Fruit fly (Drosophila melanogaster) whole organism, embryonic: ENCODE results near the gene natalisin.

Experiments
- Adf1 ChIP-seq: fragments of 200-800 bp; sonication (Bioruptor generic); IDR thresholded peaks from 2 replicates; pipeline ENCODE4 v1.3.6; 2022; ENCODE audit warnings: missing biosample characterization, missing genetic modification characterization
- B-H1 ChIP-seq: fragments of 200-800 bp; sonication (Bioruptor generic); IDR thresholded peaks from 3 replicates; pipeline ENCODE4 v1.3.6; 2022; ENCODE audit warnings: missing biosample characterization, missing genetic modification characterization
- CG10147 ChIP-seq: fragments of 200-800 bp; sonication (Bioruptor generic); optimal IDR thresholded peaks from 2 replicates; lab custom pipeline; 2019; ENCODE audit warnings: missing biosample characterization, mild to moderate bottlenecking, missing genetic modification characterization, moderate library complexity
- CG10321 ChIP-seq: fragments of 200-800 bp; sonication (Bioruptor generic); IDR thresholded peaks from 2 replicates; pipeline ENCODE4 v1.3.6; 2022; ENCODE audit warnings: missing biosample characterization, missing genetic modification characterization
- CG10431 ChIP-seq: fragments of 200-800 bp; sonication (Bioruptor generic); optimal IDR thresholded peaks from 3 replicates; lab custom pipeline; 2018; ENCODE audit warnings: missing biosample characterization, mild to moderate bottlenecking, missing genetic modification characterization
- CG12219 ChIP-seq: fragments of 200-800 bp; sonication (Bioruptor generic); optimal IDR thresholded peaks from 3 replicates; lab custom pipeline; 2018; ENCODE audit warnings: missing biosample characterization, mild to moderate bottlenecking, missing genetic modification characterization
- CG12659 ChIP-seq: fragments of 200-800 bp; sonication (Bioruptor generic); optimal IDR thresholded peaks from 3 replicates; lab custom pipeline; 2017; ENCODE audit warnings: mild to moderate bottlenecking, missing biosample characterization, missing genetic modification reagents, missing genetic modification characterization
- CG12769 ChIP-seq: fragments of 200-800 bp; sonication (Bioruptor generic); optimal IDR thresholded peaks from 2 replicates; lab custom pipeline; 2019; ENCODE audit warnings: missing biosample characterization, mild to moderate bottlenecking, missing genetic modification characterization, moderate library complexity
- CG15011 ChIP-seq: fragments of 200-800 bp; sonication (Bioruptor generic); optimal IDR thresholded peaks from 3 replicates; lab custom pipeline; 2018; ENCODE audit warnings: missing biosample characterization, mild to moderate bottlenecking, missing genetic modification characterization
- CG15696 ChIP-seq: fragments of 200-800 bp; sonication (Bioruptor generic); optimal IDR thresholded peaks from 2 replicates; lab custom pipeline; 2019; ENCODE audit warnings: missing biosample characterization, mild to moderate bottlenecking, missing genetic modification characterization, moderate library complexity
- CG16779 ChIP-seq: fragments of 200-800 bp; sonication (Bioruptor generic); IDR thresholded peaks from 2 replicates; pipeline ENCODE4 v1.3.6; 2022; ENCODE audit warnings: missing biosample characterization, missing genetic modification characterization
- CG17802 ChIP-seq: fragments of 200-800 bp; sonication (Bioruptor generic); optimal IDR thresholded peaks from 2 replicates; lab custom pipeline; 2018; ENCODE audit warnings: missing biosample characterization, mild to moderate bottlenecking, missing genetic modification characterization, moderate library complexity
- CG18011 ChIP-seq: fragments of 200-800 bp; sonication (Bioruptor generic); optimal IDR thresholded peaks from 2 replicates; lab custom pipeline; 2017; ENCODE audit warnings: missing biosample characterization, missing genetic modification characterization, mild to moderate bottlenecking, moderate library complexity, missing genotype
- CG2678 ChIP-seq: fragments of 200-800 bp; sonication (Bioruptor generic); optimal IDR thresholded peaks from 3 replicates; lab custom pipeline; 2019; ENCODE audit warnings: missing biosample characterization, mild to moderate bottlenecking, missing genetic modification characterization, moderate library complexity
- CG3163 ChIP-seq: fragments of 200-800 bp; sonication (Bioruptor generic); optimal IDR thresholded peaks from 3 replicates; lab custom pipeline; 2016; ENCODE audit warnings: missing biosample characterization, missing genetic modification characterization
- CG32532 ChIP-seq: fragments of 200-800 bp; sonication (Bioruptor generic); IDR thresholded peaks from 2 replicates; pipeline ENCODE4 v1.3.6; 2022; ENCODE audit warnings: missing biosample characterization, missing genetic modification characterization
- CG3281 ChIP-seq: fragments of 200-800 bp; sonication (Bioruptor generic); optimal IDR thresholded peaks from 3 replicates; lab custom pipeline; 2017; ENCODE audit warnings: missing biosample characterization, mild to moderate bottlenecking, missing genetic modification characterization
- CG33557 ChIP-seq: fragments of 200-800 bp; sonication (Bioruptor generic); optimal IDR thresholded peaks from 2 replicates; lab custom pipeline; 2019; ENCODE audit warnings: missing biosample characterization, mild to moderate bottlenecking, missing genetic modification characterization, moderate library complexity
- CG34376 ChIP-seq: fragments of 200-800 bp; sonication (Bioruptor generic); optimal IDR thresholded peaks from 2 replicates; lab custom pipeline; 2018; ENCODE audit warnings: missing biosample characterization, mild to moderate bottlenecking, missing genetic modification characterization
- CG34422 ChIP-seq: fragments of 200-800 bp; sonication (Bioruptor generic); IDR thresholded peaks from 3 replicates; pipeline ENCODE4 v1.3.6; 2022; ENCODE audit warnings: missing biosample characterization, missing genetic modification characterization
- CG4282 ChIP-seq: fragments of 200-800 bp; sonication (Bioruptor generic); optimal IDR thresholded peaks from 2 replicates; lab custom pipeline; 2016; ENCODE audit warnings: missing biosample characterization, missing genetic modification characterization
- CG4424 ChIP-seq: fragments of 200-800 bp; sonication (Bioruptor generic); optimal IDR thresholded peaks from 3 replicates; lab custom pipeline; 2016; ENCODE audit warnings: missing biosample characterization, missing genetic modification characterization
- CG5245 ChIP-seq: fragments of 200-800 bp; sonication (Bioruptor generic); optimal IDR thresholded peaks from 3 replicates; lab custom pipeline; 2016; ENCODE audit warnings: missing biosample characterization, missing genetic modification characterization
- CG6654 ChIP-seq: fragments of 200-800 bp; sonication (Bioruptor generic); optimal IDR thresholded peaks from 2 replicates; lab custom pipeline; 2017; ENCODE audit warnings: missing biosample characterization, mild to moderate bottlenecking, missing genetic modification characterization
- CG9609 ChIP-seq: fragments of 200-800 bp; sonication (Bioruptor generic); optimal IDR thresholded peaks from 3 replicates; lab custom pipeline; 2016; ENCODE audit warnings: missing biosample characterization, missing genetic modification characterization
- CkIIα-i1 ChIP-seq: fragments of 200-800 bp; sonication (Bioruptor generic); IDR thresholded peaks from 2 replicates; pipeline ENCODE4 v1.3.6; 2022; ENCODE audit warnings: missing biosample characterization, missing genetic modification characterization
- D19A ChIP-seq: fragments of 200-800 bp; optimal IDR thresholded peaks from 3 replicates; lab custom pipeline; 2019; ENCODE audit warnings: missing biosample characterization, mild to moderate bottlenecking, missing genetic modification characterization, moderate library complexity
- Kr ChIP-seq: fragments of 200-800 bp; sonication (Bioruptor generic); optimal IDR thresholded peaks from 2 replicates; lab custom pipeline; 2017; ENCODE audit warnings: missing biosample characterization, mild to moderate bottlenecking, missing genetic modification characterization
- Lim3 ChIP-seq: fragments of 200-800 bp; sonication (Bioruptor generic); IDR thresholded peaks from 2 replicates; pipeline ENCODE4 v1.3.6; 2022; ENCODE audit warnings: missing biosample characterization, missing genetic modification characterization
- Myb ChIP-seq: fragments of 200-800 bp; sonication (Bioruptor generic); optimal IDR thresholded peaks from 2 replicates; lab custom pipeline; 2016; ENCODE audit warnings: missing biosample characterization, missing genetic modification characterization
- NC2β ChIP-seq: fragments of 200-800 bp; sonication (Bioruptor generic); optimal IDR thresholded peaks from 2 replicates; lab custom pipeline; 2016; ENCODE audit warnings: missing biosample characterization, missing genetic modification characterization
- Nf-YC ChIP-seq: fragments of 200-800 bp; optimal IDR thresholded peaks from 3 replicates; lab custom pipeline; 2019; ENCODE audit warnings: missing biosample characterization, mild to moderate bottlenecking, missing genetic modification characterization, moderate library complexity
- Scr ChIP-seq: fragments of 200-800 bp; sonication (Bioruptor generic); IDR thresholded peaks from 2 replicates; pipeline ENCODE4 v1.3.6; 2022; ENCODE audit warnings: missing biosample characterization, missing genetic modification characterization; ENCODE audit not compliant: partially characterized antibody
- Spps ChIP-seq: fragments of 200-800 bp; sonication (Bioruptor generic); optimal IDR thresholded peaks from 2 replicates; lab custom pipeline; 2018; ENCODE audit warnings: missing biosample characterization, mild to moderate bottlenecking, missing genetic modification characterization
- Taf1 ChIP-seq: fragments of 200-800 bp; sonication (Bioruptor generic); IDR thresholded peaks from 2 replicates; pipeline ENCODE4 v1.3.6; 2022; ENCODE audit warnings: missing biosample characterization, missing genetic modification characterization
- cato ChIP-seq: fragments of 200-800 bp; sonication (Bioruptor generic); optimal IDR thresholded peaks from 2 replicates; lab custom pipeline; 2016; ENCODE audit warnings: missing biosample characterization, missing genetic modification characterization, borderline replicate concordance
- chif ChIP-seq, 2 experiments: fragments of 200-800 bp; sonication (Bioruptor generic); optimal IDR thresholded peaks; 3 replicates each; lab custom pipeline; 2016; ENCODE audit warnings: missing biosample characterization in 2 of 2, missing genetic modification characterization in 2 of 2
- corto ChIP-seq: fragments of 200-800 bp; sonication (Bioruptor generic); optimal IDR thresholded peaks from 2 replicates; lab custom pipeline; 2016; ENCODE audit warnings: missing biosample characterization, mild to moderate bottlenecking, missing genetic modification characterization, moderate library complexity
- croc ChIP-seq: fragments of 200-800 bp; sonication (Bioruptor generic); conservative IDR thresholded peaks from 3 replicates; pipeline ENCODE4 v1.3.6; 2022; ENCODE audit warnings: missing biosample characterization, missing genetic modification characterization
- dimm ChIP-seq: fragments of 200-800 bp; sonication (Bioruptor generic); IDR thresholded peaks from 2 replicates; pipeline ENCODE4 v1.3.6; 2022; ENCODE audit warnings: missing biosample characterization, missing genetic modification characterization
- gce ChIP-seq: fragments of 200-800 bp; sonication (Bioruptor generic); IDR thresholded peaks from 3 replicates; pipeline ENCODE4 v1.3.6; 2022; ENCODE audit warnings: missing biosample characterization, missing genetic modification characterization
- gcm2 ChIP-seq: fragments of 200-800 bp; sonication (Bioruptor generic); optimal IDR thresholded peaks from 2 replicates; lab custom pipeline; 2016; ENCODE audit warnings: missing biosample characterization, missing genetic modification characterization
- gfzf ChIP-seq: fragments of 200-800 bp; sonication (Bioruptor generic); optimal IDR thresholded peaks from 2 replicates; lab custom pipeline; 2016; ENCODE audit warnings: missing biosample characterization, mild to moderate bottlenecking, missing genetic modification characterization, moderate library complexity
- jigr1 ChIP-seq: fragments of 200-800 bp; sonication (Bioruptor generic); IDR thresholded peaks from 3 replicates; pipeline ENCODE4 v1.3.6; 2022; ENCODE audit warnings: missing biosample characterization, missing genetic modification characterization
- kay ChIP-seq: fragments of 200-800 bp; sonication (Bioruptor generic); optimal IDR thresholded peaks from 2 replicates; lab custom pipeline; 2016; ENCODE audit warnings: missing biosample characterization, missing genetic modification characterization
- knrl ChIP-seq: fragments of 200-800 bp; sonication (Bioruptor generic); IDR thresholded peaks from 3 replicates; pipeline ENCODE4 v1.3.6; 2022; ENCODE audit warnings: missing biosample characterization, missing genetic modification characterization; ENCODE audit not compliant: partially characterized antibody
- sr ChIP-seq: fragments of 200-800 bp; sonication (Bioruptor generic); IDR thresholded peaks from 3 replicates; pipeline ENCODE4 v1.3.6; 2022; ENCODE audit warnings: missing biosample characterization, missing genetic modification characterization
- stc ChIP-seq: fragments of 200-800 bp; sonication (Bioruptor generic); IDR thresholded peaks from 2 replicates; pipeline ENCODE4 v1.3.6; 2022; ENCODE audit warnings: missing biosample characterization, missing genetic modification characterization
- tgo ChIP-seq: fragments of 200-800 bp; sonication (Bioruptor generic); IDR thresholded peaks from 3 replicates; pipeline ENCODE4 v1.3.6; 2022; ENCODE audit warnings: missing biosample characterization, missing genetic modification characterization
- ttk ChIP-seq: fragments of 200-800 bp; sonication (Bioruptor generic); IDR thresholded peaks from 2 replicates; pipeline ENCODE4 v2.1.2; 2022; ENCODE audit warnings: missing biosample characterization, missing genetic modification characterization
- unc-4 ChIP-seq: fragments of 200-800 bp; sonication (Bioruptor generic); IDR thresholded peaks from 2 replicates; pipeline ENCODE4 v1.3.6; 2022; ENCODE audit warnings: missing biosample characterization, missing genetic modification characterization; ENCODE audit not compliant: partially characterized antibody
- wor ChIP-seq: fragments of 200-800 bp; sonication (Bioruptor generic); IDR thresholded peaks from 2 replicates; pipeline ENCODE4 v1.3.6; 2022; ENCODE audit warnings: missing biosample characterization, missing genetic modification characterization

natalisin gene

DNA sequence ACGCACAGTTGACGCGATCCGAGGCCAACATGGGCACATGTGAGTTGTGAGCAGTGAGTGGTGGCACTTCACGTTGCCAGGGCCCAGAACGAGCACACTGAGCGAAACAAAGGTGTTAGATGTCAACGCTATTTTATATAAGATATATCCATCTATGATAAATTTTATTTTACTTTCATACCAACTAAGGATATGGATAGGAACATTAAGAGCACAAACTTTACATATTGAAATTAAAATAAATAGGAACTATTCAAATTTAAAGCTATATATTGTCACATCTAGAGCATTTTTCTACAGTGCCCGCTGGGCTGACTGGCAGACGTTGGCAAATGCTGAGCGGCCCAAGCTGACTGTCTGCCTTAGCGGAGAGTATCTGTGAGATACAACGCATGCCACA, 51.3 kb downstream of the natalisin start (continued):
- TF ChIP-seq CG15011 (GFP tag; lab: Kevin White, UChicago) (no peak), CG10321 (GFP tag; lab: Robert Waterston, UW) (no peak), CG2678 (tag; lab: Kevin White, UChicago) (peak; percentile 70), CkIIα-i1 (GFP tag; lab: Robert Waterston, UW) (no peak), gfzf (GFP tag; lab: Kevin White, UChicago) (no peak), kay (GFP tag; lab: Kevin White, UChicago) (peak; percentile 38), CG5245 (GFP tag; lab: Kevin White, UChicago) (peak; percentile 44), CG18011 (GFP tag; lab: Kevin White, UChicago) (no peak), chif (GFP tag; optimal IDR thresholded peaks at IDR 0.05; lab: Kevin White, UChicago) (peak; percentile 42 to 62), Spps (peak; percentile 72), CG17802 (tag; lab: Kevin White, UChicago) (no peak), Taf1 (no peak), CG4424 (peak; percentile 69), CG9609 (GFP tag; lab: Kevin White, UChicago) (no peak), CG12659 (GFP tag; lab: Kevin White, UChicago) (peak; percentile 38), CG10147 (no peak), corto (GFP tag; lab: Kevin White, UChicago) (no peak), dimm (no peak), gce (0 out of 3 replicates have a peak, but pooled peaks have one; percentile 52), CG15696 (peak; percentile 59), Lim3 (no peak), NC2β (GFP tag; lab: Kevin White, UChicago) (no peak), CG3281 (GFP tag; lab: Kevin White, UChicago) (peak; percentile 9), tgo (GFP tag; lab: Robert Waterston, UW) (peak; percentile 72), ttk (GFP tag; lab: Robert Waterston, UW) (no peak), CG12219 (GFP tag; lab: Kevin White, UChicago) (peak; percentile 50), CG32532 (GFP tag; lab: Robert Waterston, UW) (no peak), CG10431 (GFP tag; lab: Kevin White, UChicago) (no peak), sr (GFP tag; lab: Robert Waterston, UW) (no peak), jigr1 (GFP tag; lab: Robert Waterston, UW) (no peak), CG33557 (peak; percentile 52), Myb (GFP tag; lab: Kevin White, UChicago) (no peak), gcm2 (GFP tag; lab: Kevin White, UChicago) (peak; percentile 6), CG34422 (GFP tag; lab: Robert Waterston, UW) (peak; percentile 58; the same call in 2 of the 3 replicates), Scr (GFP tag; lab: Robert Waterston, UW) (no peak), CG12769 (tag; lab: Kevin White, UChicago) (peak; percentile 37), B-H1 (GFP tag; lab: Robert Waterston, UW) (peak; percentile 41; the same call in 2 of the 3 replicates), Kr (GFP tag; lab: Kevin White, UChicago) (peak; percentile 11), CG34376 (GFP tag; lab: Kevin White, UChicago) (no peak), stc (GFP tag; lab: Robert Waterston, UW) (peak; percentile 46; the same call in 1 of the 2 replicates), cato (GFP tag; lab: Kevin White, UChicago) (no peak), unc-4 (no peak), CG3163 (GFP tag; lab: Kevin White, UChicago) (no peak), CG16779 (GFP tag; lab: Robert Waterston, UW) (no peak), CG4282 (no peak), CG6654 (GFP tag; lab: Kevin White, UChicago) (no peak), Adf1 (GFP tag; lab: Robert Waterston, UW) (no peak), Nf-YC (tag; lab: Kevin White, UChicago) (peak; percentile 4), croc (GFP tag; lab: Robert Waterston, UW) (peak; percentile 63), knrl (GFP tag; lab: Robert Waterston, UW) (no peak), D19A (tag; lab: Kevin White, UChicago) (peak; percentile 73), wor (GFP tag; lab: Robert Waterston, UW) (peak; percentile 45)
